Worm (Caenorhabditis elegans) whole organism, L3 larva: ENCODE results near the gene F41D9.2.
"Not testable (repeated sequence)": the region's sequence is repeated elsewhere in the genome, so short reads cannot be mapped to it uniquely, and the experiment has no call there.

ENCODE experiments used
- ZK546.5 ChIP-seq: sonication (generic microtip); optimal IDR thresholded peaks from 2 replicates; lab custom pipeline; 2017; ENCODE audit warnings: missing biosample characterization, missing genetic modification characterization
- aly-2 ChIP-seq: fragments of 150-350 bp; optimal IDR thresholded peaks from 2 replicates; lab custom pipeline; 2014; ENCODE audit warnings: missing biosample characterization, missing genetic modification characterization
- ama-1 ChIP-seq: fragments of 150-350 bp; optimal IDR thresholded peaks from 2 replicates; lab custom pipeline; 2018
- nfya-1 ChIP-seq: sonication (generic microtip); optimal IDR thresholded peaks from 2 replicates; lab custom pipeline; 2017; ENCODE audit warnings: missing genetic modification characterization, mild to moderate bottlenecking, missing compliant biosample characterization, antibody characterized with exemption, moderate library complexity; ENCODE audit not compliant: insufficient read depth
- nhr-25 ChIP-seq: sonication (generic microtip); optimal IDR thresholded peaks from 2 replicates; lab custom pipeline; 2017; ENCODE audit warnings: missing biosample characterization, missing genetic modification characterization
- nhr-28 ChIP-seq: fragments of 150-350 bp; optimal IDR thresholded peaks from 2 replicates; lab custom pipeline; 2014; ENCODE audit warnings: missing biosample characterization, missing genetic modification characterization
- skn-1 ChIP-seq: fragments of 150-350 bp; optimal IDR thresholded peaks from 2 replicates; lab custom pipeline; 2014; ENCODE audit warnings: missing biosample characterization, missing genetic modification characterization
- snpc-4 ChIP-seq: fragments of 150-350 bp; optimal IDR thresholded peaks from 2 replicates; lab custom pipeline; 2014; ENCODE audit warnings: missing biosample characterization, missing genetic modification characterization
- tbx-2 ChIP-seq: sonication (generic microtip); optimal IDR thresholded peaks from 2 replicates; lab custom pipeline; 2016; ENCODE audit warnings: mild to moderate bottlenecking, missing genetic modification characterization, missing compliant biosample characterization
- ztf-4 ChIP-seq: fragments of 150-350 bp; optimal IDR thresholded peaks from 2 replicates; lab custom pipeline; 2014; ENCODE audit warnings: missing biosample characterization, missing genetic modification characterization

ce11 chrX:8410754-8411153 is 26.0 kb upstream of the F41D9.2 start, which contains the start of gene F08F1.9:
- TF ChIP-seq ZK546.5; nhr-28; skn-1; snpc-4; nfya-1 (tag; lab: Kevin White, UChicago); aly-2 (tag; lab: Kevin White, UChicago); ztf-4; ama-1 (lab: Kevin White, UChicago); nhr-25 (tag; lab: Kevin White, UChicago); tbx-2: not testable (repeated sequence)
